Worm (Caenorhabditis elegans): ENCODE measurements around the gene F22F7.11.

ce11 chrV:2095772-2096171 lies 23.9 kb upstream of the F22F7.11 start, which contains the start of gene clec-207:
- TF ChIP-seq unc-39 (tag; optimal IDR thresholded peaks at IDR 0.05) (no peak), daf-12 (tag; optimal IDR thresholded peaks at IDR 0.05) (no peak), ama-1 (optimal IDR thresholded peaks at IDR 0.05) (no peak), zag-1 (tag; optimal IDR thresholded peaks at IDR 0.05) (no peak), sea-2 (GFP tag; optimal IDR thresholded peaks at IDR 0.05) (no peak), fkh-10 (GFP tag; optimal IDR thresholded peaks at IDR 0.05) (no peak), nhr-12 (tag; optimal IDR thresholded peaks at IDR 0.05) (no peak), skn-1 (tag; optimal IDR thresholded peaks at IDR 0.05) (no peak), ztf-11 (tag; optimal IDR thresholded peaks at IDR 0.05) (no peak), unc-62 (GFP tag; optimal IDR thresholded peaks at IDR 0.05) (no peak), aly-2 (tag; optimal IDR thresholded peaks at IDR 0.05) (no peak), ZK546.5 (tag; optimal IDR thresholded peaks at IDR 0.05) (no peak), elt-3 (tag; optimal IDR thresholded peaks at IDR 0.05) (no peak)

Measured in whole organism, L3 larva.